Worm (Caenorhabditis elegans) whole organism, mixed stage, embryonic: ENCODE data around the gene irld-50.

Source experiments
- M03D4.4 ChIP-seq: sonication (generic microtip); optimal IDR thresholded peaks from 2 replicates; lab custom pipeline; 2017; ENCODE audit warnings: mild to moderate bottlenecking, missing genetic modification characterization, missing compliant biosample characterization
- bed-3 ChIP-seq: fragments of 200-800 bp; sonication (Bioruptor generic); optimal IDR thresholded peaks from 3 replicates; lab custom pipeline; 2018; ENCODE audit warnings: mild to moderate bottlenecking, missing genetic modification characterization, moderate library complexity, missing compliant biosample characterization
- blmp-1 ChIP-seq: fragments of 150-350 bp; optimal IDR thresholded peaks from 2 replicates; lab custom pipeline; 2014; ENCODE audit warnings: missing biosample characterization, missing genetic modification characterization
- ceh-39 ChIP-seq: fragments of 150-350 bp; optimal IDR thresholded peaks from 2 replicates; lab custom pipeline; 2014; ENCODE audit warnings: missing biosample characterization, missing genetic modification characterization
- ceh-43 ChIP-seq: fragments of 200-800 bp; sonication (Bioruptor generic); optimal IDR thresholded peaks from 2 replicates; lab custom pipeline; 2018; ENCODE audit warnings: mild to moderate bottlenecking, missing genetic modification characterization, moderate library complexity, missing compliant biosample characterization
- ceh-83 ChIP-seq: fragments of 200-800 bp; sonication (Bioruptor generic); optimal IDR thresholded peaks from 2 replicates; lab custom pipeline; 2018; ENCODE audit warnings: mild to moderate bottlenecking, missing genetic modification characterization, missing compliant biosample characterization
- ces-1 ChIP-seq: fragments of 150-350 bp; optimal IDR thresholded peaks from 2 replicates; lab custom pipeline; 2014; ENCODE audit warnings: missing biosample characterization, missing genetic modification reagents, missing genetic modification characterization
- cnd-1 ChIP-seq: fragments of 200-800 bp; sonication (Bioruptor generic); optimal IDR thresholded peaks from 2 replicates; lab custom pipeline; 2018; ENCODE audit warnings: mild to moderate bottlenecking, missing genetic modification characterization, missing compliant biosample characterization
- drap-1 ChIP-seq: fragments of 200-800 bp; sonication (Bioruptor generic); optimal IDR thresholded peaks from 3 replicates; lab custom pipeline; 2018; ENCODE audit warnings: mild to moderate bottlenecking, missing genetic modification characterization, missing compliant biosample characterization
- elt-1 ChIP-seq: sonication (generic microtip); optimal IDR thresholded peaks from 2 replicates; lab custom pipeline; 2017; ENCODE audit warnings: missing genetic modification characterization, mild to moderate bottlenecking, missing compliant biosample characterization, antibody characterized with exemption, moderate library complexity, borderline replicate concordance; ENCODE audit not compliant: insufficient read depth
- elt-3 ChIP-seq: fragments of 150-350 bp; optimal IDR thresholded peaks from 2 replicates; lab custom pipeline; 2014; ENCODE audit warnings: missing biosample characterization, missing genetic modification characterization
- flh-1 ChIP-seq: fragments of 200-800 bp; sonication (Bioruptor generic); optimal IDR thresholded peaks from 2 replicates; lab custom pipeline; 2018; ENCODE audit warnings: mild to moderate bottlenecking, missing genetic modification characterization, moderate library complexity, missing compliant biosample characterization
- ham-2 ChIP-seq: fragments of 200-800 bp; sonication (Bioruptor generic); optimal IDR thresholded peaks from 2 replicates; lab custom pipeline; 2018; ENCODE audit warnings: mild to moderate bottlenecking, missing genetic modification characterization, missing compliant biosample characterization
- hlh-1 ChIP-seq: fragments of 150-350 bp; optimal IDR thresholded peaks from 2 replicates; lab custom pipeline; 2014; ENCODE audit warnings: missing biosample characterization, missing genetic modification reagents, missing genetic modification characterization
- lin-13 ChIP-seq: fragments of 150-350 bp; optimal IDR thresholded peaks from 2 replicates; lab custom pipeline; 2014; ENCODE audit warnings: missing biosample characterization, missing genetic modification characterization
- lin-32 ChIP-seq: fragments of 200-800 bp; sonication (Bioruptor generic); optimal IDR thresholded peaks from 2 replicates; lab custom pipeline; 2018; ENCODE audit warnings: mild to moderate bottlenecking, missing genetic modification characterization, missing compliant biosample characterization
- lsy-2 ChIP-seq: fragments of 150-350 bp; optimal IDR thresholded peaks from 2 replicates; lab custom pipeline; 2014; ENCODE audit warnings: missing biosample characterization, missing genetic modification characterization
- mab-5 ChIP-seq: fragments of 150-350 bp; optimal IDR thresholded peaks from 2 replicates; lab custom pipeline; 2014; ENCODE audit warnings: missing biosample characterization, missing genetic modification characterization
- mep-1 ChIP-seq: fragments of 150-350 bp; optimal IDR thresholded peaks from 2 replicates; lab custom pipeline; 2017; ENCODE audit warnings: missing biosample characterization, missing genetic modification reagents, missing genetic modification characterization, inconsistent platforms
- mls-2 ChIP-seq: sonication (generic microtip); optimal IDR thresholded peaks from 2 replicates; lab custom pipeline; 2016; ENCODE audit warnings: mild to moderate bottlenecking, missing genetic modification characterization, moderate library complexity, missing compliant biosample characterization
- nhr-12 ChIP-seq: fragments of 150-350 bp; optimal IDR thresholded peaks from 2 replicates; lab custom pipeline; 2014; ENCODE audit warnings: missing biosample characterization, missing genetic modification characterization
- nhr-2 ChIP-seq: fragments of 150-350 bp; optimal IDR thresholded peaks from 2 replicates; lab custom pipeline; 2014; ENCODE audit warnings: missing biosample characterization, missing genetic modification characterization
- nhr-237 ChIP-seq: fragments of 150-350 bp; optimal IDR thresholded peaks from 2 replicates; lab custom pipeline; 2014; ENCODE audit warnings: missing biosample characterization, missing genetic modification characterization
- nhr-28 ChIP-seq: fragments of 150-350 bp; optimal IDR thresholded peaks from 2 replicates; lab custom pipeline; 2014; ENCODE audit warnings: missing biosample characterization, missing genetic modification characterization
- nhr-76 ChIP-seq: sonication (generic microtip); optimal IDR thresholded peaks from 2 replicates; lab custom pipeline; 2017; ENCODE audit warnings: missing biosample characterization, missing genetic modification characterization
- pha-4 ChIP-seq: fragments of 150-350 bp; optimal IDR thresholded peaks from 2 replicates; lab custom pipeline; 2018; ENCODE audit warnings: missing biosample characterization, missing genetic modification reagents, missing genetic modification characterization
- sem-2 ChIP-seq: fragments of 200-800 bp; sonication (Bioruptor generic); optimal IDR thresholded peaks from 2 replicates; lab custom pipeline; 2018; ENCODE audit warnings: mild to moderate bottlenecking, missing genetic modification characterization, missing compliant biosample characterization
- snpc-4 ChIP-seq: fragments of 150-350 bp; optimal IDR thresholded peaks from 2 replicates; lab custom pipeline; 2014; ENCODE audit warnings: missing biosample characterization, missing genetic modification characterization
- sptf-1 ChIP-seq: sonication (generic microtip); optimal IDR thresholded peaks from 2 replicates; lab custom pipeline; 2017; ENCODE audit warnings: mild to moderate bottlenecking, missing genetic modification characterization, moderate library complexity, missing compliant biosample characterization
- tbx-8 ChIP-seq: fragments of 200-800 bp; sonication (Bioruptor generic); optimal IDR thresholded peaks from 2 replicates; lab custom pipeline; 2018; ENCODE audit warnings: mild to moderate bottlenecking, missing genetic modification characterization, moderate library complexity, missing compliant biosample characterization
- unc-120 ChIP-seq: sonication (generic microtip); optimal IDR thresholded peaks from 2 replicates; lab custom pipeline; 2017; ENCODE audit warnings: missing genetic modification characterization, missing compliant biosample characterization; ENCODE audit not compliant: poor library complexity, severe bottlenecking
- unc-39 ChIP-seq: fragments of 150-350 bp; optimal IDR thresholded peaks from 2 replicates; lab custom pipeline; 2014; ENCODE audit warnings: missing biosample characterization, missing genetic modification characterization
- unc-62 ChIP-seq: fragments of 150-350 bp; optimal IDR thresholded peaks from 2 replicates; lab custom pipeline; 2014; ENCODE audit warnings: missing biosample characterization, missing genetic modification reagents, missing genetic modification characterization
- zip-8 ChIP-seq: fragments of 150-350 bp; optimal IDR thresholded peaks from 2 replicates; lab custom pipeline; 2014; ENCODE audit warnings: missing biosample characterization, missing genetic modification characterization
- ztf-11 ChIP-seq: fragments of 150-350 bp; optimal IDR thresholded peaks from 2 replicates; lab custom pipeline; 2014; ENCODE audit warnings: missing biosample characterization, missing genetic modification characterization

The irld-50 gene

DNA sequence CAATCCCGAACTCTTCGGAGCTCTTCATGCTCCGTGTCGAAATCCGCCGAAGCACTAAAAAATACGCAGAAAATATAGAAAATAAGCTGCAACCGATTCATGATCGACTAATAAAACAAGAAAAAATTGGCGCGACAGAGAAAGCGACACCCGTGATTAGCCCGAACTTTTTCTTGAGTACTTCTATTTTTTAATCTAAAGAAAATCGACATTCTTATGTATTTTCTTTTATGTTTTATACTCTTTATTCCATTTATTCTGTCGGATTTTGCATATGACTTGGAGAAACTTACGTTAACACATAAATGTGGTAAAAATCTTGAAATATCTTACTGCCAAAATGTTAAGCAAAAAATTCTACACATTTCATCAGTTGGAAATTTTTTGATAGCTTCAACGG, at the start of gene irld-50, which contains the start of gene irld-49:
Gene irld-50, minus strand, starts transcription at position 101 of the 400 bp plus-strand sequence.
Gene irld-49, plus strand, starts transcription at position 211 of the 400 bp plus-strand sequence.
- no peak for TF ChIP-seq ham-2 (GFP tag; lab: Kevin White, UChicago)
- no peak for TF ChIP-seq lin-32 (GFP tag; lab: Kevin White, UChicago)
- TF ChIP-seq sem-2, result no peak
- no peak for TF ChIP-seq unc-120 (tag; lab: Kevin White, UChicago)
- TF ChIP-seq M03D4.4 (tag; lab: Kevin White, UChicago), result no peak
- TF ChIP-seq nhr-2 (tag; lab: Kevin White, UChicago), result no peak
- no peak for TF ChIP-seq lsy-2 (tag; lab: Kevin White, UChicago)
- TF ChIP-seq bed-3, result no peak
- TF ChIP-seq snpc-4 (tag; lab: Kevin White, UChicago), result no peak
- no peak for TF ChIP-seq flh-1 (GFP tag; lab: Kevin White, UChicago)
- no peak for TF ChIP-seq nhr-12 (tag; lab: Kevin White, UChicago)
- TF ChIP-seq pha-4 (tag; lab: Kevin White, UChicago), result no peak
- no peak for TF ChIP-seq hlh-1 (tag; lab: Kevin White, UChicago)
- no peak for TF ChIP-seq mls-2 (tag; lab: Kevin White, UChicago)
- no peak for TF ChIP-seq ztf-11
- no peak for TF ChIP-seq mab-5 (tag; lab: Kevin White, UChicago)
- TF ChIP-seq drap-1, result no peak

- TF ChIP-seq sem-2, result no peak
- no peak for TF ChIP-seq lin-13
- TF ChIP-seq cnd-1 (tag; lab: Kevin White, UChicago), result no peak
- no peak for TF ChIP-seq bed-3
Observed at ce11 chrII:2992300-2992699, 48.4 kb upstream of the irld-50 start.

- no peak for TF ChIP-seq snpc-4 (tag; lab: Kevin White, UChicago)
- TF ChIP-seq flh-1 (GFP tag; lab: Kevin White, UChicago), result no peak
- no peak for TF ChIP-seq hlh-1 (tag; lab: Kevin White, UChicago)
Observed at ce11 chrII:2991555-2992083, 47.8 kb upstream of the irld-50 start, which contains the start of gene K08A2.2. Gene K08A2.2, plus strand, starts transcription at chrII:2991605.

- TF ChIP-seq mep-1 (tag; lab: Kevin White, UChicago) (no peak), blmp-1 (tag; lab: Kevin White, UChicago) (no peak), nhr-2 (tag; lab: Kevin White, UChicago) (no peak), ces-1 (GFP tag; lab: Kevin White, UChicago) (no peak), pha-4 (tag; lab: Kevin White, UChicago) (no peak), snpc-4 (tag; lab: Kevin White, UChicago) (no peak), ham-2 (GFP tag; lab: Kevin White, UChicago) (peak; percentile 52), mab-5 (tag; lab: Kevin White, UChicago) (no peak)
Observed at ce11 chrII:2990089-2990488, 46.2 kb upstream of the irld-50 start.

DNA sequence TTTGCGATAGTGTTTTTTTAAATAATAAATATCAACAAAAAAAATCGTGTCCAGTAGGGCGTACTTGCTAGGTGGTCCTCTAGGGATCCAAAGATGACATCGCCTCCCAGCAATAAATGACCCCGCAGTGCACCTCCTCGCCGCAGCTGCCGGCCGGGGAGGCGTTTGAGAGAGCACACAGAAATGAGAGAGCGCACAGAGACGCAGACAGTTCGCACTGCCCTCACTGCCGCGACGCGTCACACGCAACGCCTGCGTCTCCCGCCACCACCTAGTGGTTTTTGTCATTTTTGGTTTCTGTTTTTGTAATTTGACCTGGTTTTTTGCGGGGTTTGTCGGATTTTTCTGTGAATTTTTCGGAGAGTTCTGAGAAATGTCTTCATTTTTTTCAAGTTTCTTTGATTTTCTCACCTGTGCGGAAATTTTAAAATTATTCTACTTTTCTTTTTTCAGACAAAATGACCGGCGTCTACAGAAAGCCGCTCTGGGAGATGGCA, 44.0 kb upstream of the irld-50 start, which contains the start of gene lido-7:
Gene lido-7, plus strand, starts transcription at position 447 of the 497 bp plus-strand sequence.
- no peak for TF ChIP-seq bed-3
- TF ChIP-seq hlh-1 (tag; lab: Kevin White, UChicago), result peak; percentile 8
- peak; percentile 3 for TF ChIP-seq M03D4.4 (tag; lab: Kevin White, UChicago)
- no peak for TF ChIP-seq ces-1 (GFP tag; lab: Kevin White, UChicago)
- TF ChIP-seq flh-1 (GFP tag; lab: Kevin White, UChicago), result no peak
- no peak for TF ChIP-seq nhr-76
- TF ChIP-seq lin-32 (GFP tag; lab: Kevin White, UChicago), result peak; percentile 21
- peak; percentile 40 for TF ChIP-seq sptf-1
- no peak for TF ChIP-seq elt-1 (tag; lab: Kevin White, UChicago)
- TF ChIP-seq unc-120 (tag; lab: Kevin White, UChicago), result peak; percentile 37
- no peak for TF ChIP-seq ceh-39
- TF ChIP-seq blmp-1 (tag; lab: Kevin White, UChicago), result no peak
- TF ChIP-seq cnd-1 (tag; lab: Kevin White, UChicago), result no peak
- TF ChIP-seq elt-3 (tag; lab: Kevin White, UChicago), result no peak
- TF ChIP-seq nhr-237 (tag; lab: Kevin White, UChicago), result no peak
- no peak for TF ChIP-seq unc-39 (tag; lab: Kevin White, UChicago)
- TF ChIP-seq snpc-4 (tag; lab: Kevin White, UChicago), result no peak
- no peak for TF ChIP-seq unc-62 (GFP tag; lab: Kevin White, UChicago)
- peak; percentile 5 for TF ChIP-seq lin-13
- peak; percentile 25 for TF ChIP-seq lsy-2 (tag; lab: Kevin White, UChicago)
- TF ChIP-seq mep-1 (tag; lab: Kevin White, UChicago), result no peak
- TF ChIP-seq mab-5 (tag; lab: Kevin White, UChicago), result no peak
- no peak for TF ChIP-seq nhr-12 (tag; lab: Kevin White, UChicago)
- TF ChIP-seq ceh-43 (GFP tag; lab: Kevin White, UChicago), result no peak
- no peak for TF ChIP-seq tbx-8
- TF ChIP-seq pha-4 (tag; lab: Kevin White, UChicago), result peak; percentile 12
- TF ChIP-seq ceh-83 (GFP tag; lab: Kevin White, UChicago), result no peak
- no peak for TF ChIP-seq ham-2 (GFP tag; lab: Kevin White, UChicago)
- no peak for TF ChIP-seq zip-8 (tag; lab: Kevin White, UChicago)
- TF ChIP-seq nhr-2 (tag; lab: Kevin White, UChicago), result peak; percentile 30
- TF ChIP-seq drap-1, result no peak
- TF ChIP-seq sem-2, result no peak
- TF ChIP-seq ztf-11, result no peak
- TF ChIP-seq nhr-28 (tag; lab: Kevin White, UChicago), result no peak
- no peak for TF ChIP-seq mls-2 (tag; lab: Kevin White, UChicago)
